Worm (Caenorhabditis elegans): Measurements from ENCODE around the gene pqn-16.

DNA sequence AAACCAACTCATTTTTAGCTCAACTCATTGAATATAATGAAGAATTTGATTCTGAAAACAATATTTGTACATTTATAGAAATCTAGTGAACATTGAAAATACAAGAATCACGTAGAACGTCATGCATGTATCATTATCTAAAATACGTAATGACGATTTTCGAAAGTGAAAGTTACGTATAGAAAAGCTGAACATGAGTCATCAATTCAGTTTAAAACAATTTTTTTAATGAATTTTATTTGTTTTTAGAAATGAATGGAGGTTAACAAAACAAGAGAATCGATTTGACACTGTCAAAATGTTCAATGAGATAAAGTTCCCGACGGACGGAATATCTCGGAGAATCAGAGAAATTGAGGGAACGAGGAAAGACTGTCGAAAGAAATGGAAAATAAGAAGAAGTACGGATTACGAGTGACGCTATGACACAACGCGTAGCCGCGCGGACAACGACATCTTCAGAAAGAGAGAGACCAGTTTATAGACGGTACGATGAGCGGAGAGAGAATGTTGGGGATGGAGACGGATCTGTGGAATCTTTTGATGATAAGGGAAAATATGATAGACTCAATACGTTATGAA, 7.9 kb downstream of the pqn-16 start, which contains the start of gene ptr-1:
- TF ChIP-seq ceh-28 (tag; optimal IDR thresholded peaks at IDR 0.05) (no peak), ama-1 (optimal IDR thresholded peaks at IDR 0.05) (no peak), pqm-1 (tag; optimal IDR thresholded peaks at IDR 0.05) (no peak), pha-4 (tag; optimal IDR thresholded peaks at IDR 0.05) (no peak), fos-1 (tag; optimal IDR thresholded peaks at IDR 0.05) (no peak)

Data from whole organism, L3 larva.